Worm (Caenorhabditis elegans) whole organism, mixed stage, embryonic: ENCODE measurements around the gene scl-8.

Experiments
- M03D4.4 ChIP-seq: sonication (generic microtip); optimal IDR thresholded peaks from 2 replicates; lab custom pipeline; 2017; ENCODE audit warnings: mild to moderate bottlenecking, missing genetic modification characterization, missing compliant biosample characterization
- bed-3 ChIP-seq: fragments of 200-800 bp; sonication (Bioruptor generic); optimal IDR thresholded peaks from 3 replicates; lab custom pipeline; 2018; ENCODE audit warnings: mild to moderate bottlenecking, missing genetic modification characterization, moderate library complexity, missing compliant biosample characterization
- ceh-39 ChIP-seq: fragments of 150-350 bp; optimal IDR thresholded peaks from 2 replicates; lab custom pipeline; 2014; ENCODE audit warnings: missing biosample characterization, missing genetic modification characterization
- ceh-83 ChIP-seq: fragments of 200-800 bp; sonication (Bioruptor generic); optimal IDR thresholded peaks from 2 replicates; lab custom pipeline; 2018; ENCODE audit warnings: mild to moderate bottlenecking, missing genetic modification characterization, missing compliant biosample characterization
- ces-1 ChIP-seq: fragments of 150-350 bp; optimal IDR thresholded peaks from 2 replicates; lab custom pipeline; 2014; ENCODE audit warnings: missing biosample characterization, missing genetic modification reagents, missing genetic modification characterization
- cnd-1 ChIP-seq: fragments of 200-800 bp; sonication (Bioruptor generic); optimal IDR thresholded peaks from 2 replicates; lab custom pipeline; 2018; ENCODE audit warnings: mild to moderate bottlenecking, missing genetic modification characterization, missing compliant biosample characterization
- flh-1 ChIP-seq: fragments of 200-800 bp; sonication (Bioruptor generic); optimal IDR thresholded peaks from 2 replicates; lab custom pipeline; 2018; ENCODE audit warnings: mild to moderate bottlenecking, missing genetic modification characterization, moderate library complexity, missing compliant biosample characterization
- ham-2 ChIP-seq: fragments of 200-800 bp; sonication (Bioruptor generic); optimal IDR thresholded peaks from 2 replicates; lab custom pipeline; 2018; ENCODE audit warnings: mild to moderate bottlenecking, missing genetic modification characterization, missing compliant biosample characterization
- lin-13 ChIP-seq: fragments of 150-350 bp; optimal IDR thresholded peaks from 2 replicates; lab custom pipeline; 2014; ENCODE audit warnings: missing biosample characterization, missing genetic modification characterization
- lin-32 ChIP-seq: fragments of 200-800 bp; sonication (Bioruptor generic); optimal IDR thresholded peaks from 2 replicates; lab custom pipeline; 2018; ENCODE audit warnings: mild to moderate bottlenecking, missing genetic modification characterization, missing compliant biosample characterization
- lsy-2 ChIP-seq: fragments of 150-350 bp; optimal IDR thresholded peaks from 2 replicates; lab custom pipeline; 2014; ENCODE audit warnings: missing biosample characterization, missing genetic modification characterization
- nhr-2 ChIP-seq: fragments of 150-350 bp; optimal IDR thresholded peaks from 2 replicates; lab custom pipeline; 2014; ENCODE audit warnings: missing biosample characterization, missing genetic modification characterization
- nhr-76 ChIP-seq: sonication (generic microtip); optimal IDR thresholded peaks from 2 replicates; lab custom pipeline; 2017; ENCODE audit warnings: missing biosample characterization, missing genetic modification characterization
- pha-4 ChIP-seq: fragments of 150-350 bp; optimal IDR thresholded peaks from 2 replicates; lab custom pipeline; 2018; ENCODE audit warnings: missing biosample characterization, missing genetic modification reagents, missing genetic modification characterization
- tbx-8 ChIP-seq: fragments of 200-800 bp; sonication (Bioruptor generic); optimal IDR thresholded peaks from 2 replicates; lab custom pipeline; 2018; ENCODE audit warnings: mild to moderate bottlenecking, missing genetic modification characterization, moderate library complexity, missing compliant biosample characterization
- unc-39 ChIP-seq: fragments of 150-350 bp; optimal IDR thresholded peaks from 2 replicates; lab custom pipeline; 2014; ENCODE audit warnings: missing biosample characterization, missing genetic modification characterization
- unc-62 ChIP-seq: fragments of 150-350 bp; optimal IDR thresholded peaks from 2 replicates; lab custom pipeline; 2014; ENCODE audit warnings: missing biosample characterization, missing genetic modification reagents, missing genetic modification characterization
- zip-8 ChIP-seq: fragments of 150-350 bp; optimal IDR thresholded peaks from 2 replicates; lab custom pipeline; 2014; ENCODE audit warnings: missing biosample characterization, missing genetic modification characterization
- ztf-11 ChIP-seq: fragments of 150-350 bp; optimal IDR thresholded peaks from 2 replicates; lab custom pipeline; 2014; ENCODE audit warnings: missing biosample characterization, missing genetic modification characterization

scl-8 gene

ce11 chrIV:13116679-13117078, 45.1 kb downstream of the scl-8 start:
- peak; percentile 51 for TF ChIP-seq cnd-1 (tag; lab: Kevin White, UChicago)
- peak; percentile 60 for TF ChIP-seq zip-8 (tag; lab: Kevin White, UChicago)
- no peak for TF ChIP-seq ztf-11 (tag; lab: Kevin White, UChicago)
- TF ChIP-seq nhr-2 (tag; lab: Kevin White, UChicago), result peak; percentile 59
- TF ChIP-seq nhr-76, result no peak
- TF ChIP-seq M03D4.4 (tag; lab: Kevin White, UChicago), result no peak
- no peak for TF ChIP-seq ceh-39 (tag; lab: Kevin White, UChicago)
- peak; percentile 3 for TF ChIP-seq unc-62 (GFP tag; lab: Kevin White, UChicago)
- TF ChIP-seq tbx-8, result no peak

- TF ChIP-seq lsy-2 (tag; lab: Kevin White, UChicago), result peak; percentile 58
- TF ChIP-seq ztf-11 (tag; lab: Kevin White, UChicago), result no peak
Measured at ce11 chrIV:13118794-13119193, 47.2 kb downstream of the scl-8 start, which contains the start of gene unc-30. Gene unc-30, plus strand, starts transcription at chrIV:13118977.

ce11 chrIV:13121396-13121795, 49.9 kb downstream of the scl-8 start:
- TF ChIP-seq cnd-1 (tag; lab: Kevin White, UChicago) (peak; percentile 57), ces-1 (GFP tag; lab: Kevin White, UChicago) (peak; percentile 67), unc-39 (tag; lab: Kevin White, UChicago) (no peak), ham-2 (no peak), flh-1 (GFP tag; lab: Kevin White, UChicago) (no peak), pha-4 (tag; lab: Kevin White, UChicago) (no peak), bed-3 (GFP tag; lab: Kevin White, UChicago) (no peak), lin-32 (no peak), lin-13 (tag; lab: Kevin White, UChicago) (no peak), ceh-83 (GFP tag; lab: Kevin White, UChicago) (no peak)
